Fruit fly (Drosophila melanogaster) whole organism: ENCODE measurements around the gene CG6051.

Source experiments
- CG8478 ChIP-seq: fragments of >200 bp; optimal IDR thresholded peaks from 2 replicates; lab custom pipeline; 2018; ENCODE audit warnings: inconsistent platforms
- Dll ChIP-seq: fragments of >200 bp; optimal IDR thresholded peaks from 2 replicates; lab custom pipeline; 2017
- EcR ChIP-seq, 2 experiments: fragments of >200 bp; optimal IDR thresholded peaks; 2 replicates each; lab custom pipeline; 2017; ENCODE audit warnings: missing biosample characterization in 2 of 2, missing genetic modification characterization in 2 of 2, missing genetic modification reagents in 2 of 2
- psq ChIP-seq: fragments of >200 bp; optimal IDR thresholded peaks from 2 replicates; lab custom pipeline; 2017
- usp ChIP-seq: fragments of >200 bp; optimal IDR thresholded peaks from 2 replicates; lab custom pipeline; 2017; ENCODE audit warnings: missing biosample characterization, missing genetic modification characterization, mixed read lengths

DNA sequence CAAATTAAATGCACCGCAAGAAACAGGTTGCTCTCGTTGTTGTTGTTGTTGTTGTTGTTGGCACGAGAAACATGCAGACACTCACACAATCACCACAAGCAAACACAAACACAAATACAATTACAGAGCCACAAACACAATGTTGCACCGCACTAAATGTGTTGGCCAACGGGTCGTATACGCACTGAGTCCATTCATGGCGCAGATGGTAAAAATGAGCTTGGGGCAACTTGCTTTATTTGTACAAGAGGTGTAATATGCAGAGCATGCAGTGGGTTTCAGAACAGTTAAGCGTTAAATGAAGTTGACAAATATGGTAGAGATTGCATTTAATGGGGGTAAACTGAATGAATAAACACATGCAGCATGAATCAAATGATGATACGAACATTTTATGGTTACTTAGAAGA, 12.9 kb downstream of the CG6051 start:
- TF ChIP-seq CG8478 (lab: Kevin White, UChicago) (no peak), usp (GFP tag; lab: Kevin White, UChicago) (no peak), EcR (GFP tag; optimal IDR thresholded peaks at IDR 0.05; lab: Kevin White, UChicago) (no peak), psq (no peak), Dll (lab: Kevin White, UChicago) (no peak)
